Fruit fly (Drosophila melanogaster) whole organism: ENCODE data around the gene Adgf-D.

Experiments
- Dll ChIP-seq: fragments of >200 bp; optimal IDR thresholded peaks from 2 replicates; lab custom pipeline; 2017
- pan ChIP-seq: fragments of >200 bp; optimal IDR thresholded peaks from 2 replicates; lab custom pipeline; 2017
- psq ChIP-seq: fragments of >200 bp; optimal IDR thresholded peaks from 2 replicates; lab custom pipeline; 2017
- usp ChIP-seq: fragments of >200 bp; optimal IDR thresholded peaks from 2 replicates; lab custom pipeline; 2017; ENCODE audit warnings: missing biosample characterization, missing genetic modification characterization, mixed read lengths

DNA sequence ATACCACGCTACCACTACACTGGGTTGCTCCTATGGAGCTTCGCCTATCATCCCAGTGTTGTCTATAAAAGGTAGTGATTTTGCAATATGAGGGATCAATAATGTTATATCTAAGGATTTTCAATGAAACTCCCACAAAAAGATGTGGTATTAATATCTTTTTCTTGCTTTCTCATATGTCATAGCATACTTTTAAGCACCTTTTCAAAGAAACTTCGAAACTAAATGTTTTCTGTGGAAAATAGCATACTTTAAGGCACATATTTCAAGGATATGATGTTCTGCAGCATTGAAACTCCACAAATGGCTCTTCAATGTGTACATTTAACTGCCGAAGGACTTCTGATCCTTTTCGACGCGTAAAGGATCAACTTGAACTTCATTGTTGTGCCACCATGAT lies 32.3 kb downstream of the Adgf-D start:
- no peak for TF ChIP-seq pan (lab: Kevin White, UChicago)
- TF ChIP-seq Dll (lab: Kevin White, UChicago): no peak
- no peak for TF ChIP-seq psq
- TF ChIP-seq usp (GFP tag; lab: Kevin White, UChicago): no peak
